Worm (Caenorhabditis elegans): Measurements from ENCODE around the gene F01F1.15.
A peak's percentile ranks its signal among the peaks of the same experiment; 100 is the strongest.

DNA sequence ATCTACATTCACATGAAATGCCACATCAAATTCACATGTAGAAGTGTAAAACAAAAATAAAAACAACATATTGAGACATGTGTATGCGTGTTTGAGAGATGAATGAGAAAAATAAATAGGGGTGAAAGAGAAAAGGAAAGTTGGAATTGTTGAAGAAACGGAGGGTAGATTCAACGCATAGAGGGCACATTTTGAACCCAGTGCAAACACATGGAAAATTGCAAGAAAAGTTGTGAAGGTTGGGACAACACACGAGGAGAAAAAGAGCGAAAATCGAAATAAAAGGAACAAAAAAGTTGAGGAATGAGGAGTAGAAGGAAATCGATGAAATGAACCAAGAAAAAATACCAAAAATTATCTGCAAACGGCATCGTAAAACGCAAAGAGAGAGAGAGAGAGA lies 29.7 kb downstream of the F01F1.15 start:
- no peak for TF ChIP-seq mdl-1 (tag; optimal IDR thresholded peaks at IDR 0.05)
- TF ChIP-seq egl-27 (tag; optimal IDR thresholded peaks at IDR 0.05): no peak
- no peak for TF ChIP-seq F44E2.7 (GFP tag; IDR thresholded peaks at IDR 0.05)
- no peak for TF ChIP-seq lin-13 (GFP tag; optimal IDR thresholded peaks at IDR 0.05)
- TF ChIP-seq nhr-25 (tag; optimal IDR thresholded peaks at IDR 0.05; ENCODE audit: borderline replicate concordance, insufficient read depth): no peak
- TF ChIP-seq nhr-76 (tag; optimal IDR thresholded peaks at IDR 0.05): no peak
- TF ChIP-seq hmg-1.1 (GFP tag; IDR thresholded peaks at IDR 0.05): no peak
- TF ChIP-seq set-16 (GFP tag; IDR thresholded peaks at IDR 0.05): no peak
- TF ChIP-seq cey-2 (tag; optimal IDR thresholded peaks at IDR 0.05; ENCODE audit: borderline replicate concordance, insufficient read depth): no peak
- TF ChIP-seq unc-62 (GFP tag; optimal IDR thresholded peaks at IDR 0.05 in 1 of 2): peak in 1 of 2 experiments; percentile 91
- TF ChIP-seq unc-62 (tag; optimal IDR thresholded peaks at IDR 0.05): no peak
- no peak for TF ChIP-seq saeg-2 (GFP tag; IDR thresholded peaks at IDR 0.05)
- TF ChIP-seq lir-3 (tag; optimal IDR thresholded peaks at IDR 0.05): no peak
- no peak for TF ChIP-seq rbr-2 (tag; optimal IDR thresholded peaks at IDR 0.05)
- TF ChIP-seq ceh-44 (GFP tag; IDR thresholded peaks at IDR 0.05): no peak

Data from whole organism, L4 larva.